Fruit fly (Drosophila melanogaster) whole organism, pupa: ENCODE results near the gene CG14207.
A peak's percentile ranks its signal among the peaks of the same experiment; 100 is the strongest.

Source experiments
- CG10348 ChIP-seq: fragments of 200-800 bp; sonication (Bioruptor generic); IDR thresholded peaks from 2 replicates; pipeline ENCODE4 v1.3.6; 2022; ENCODE audit warnings: missing biosample characterization, missing genetic modification characterization
- CG12605 ChIP-seq: fragments of 200-800 bp; sonication (Bioruptor generic); IDR thresholded peaks from 2 replicates; pipeline ENCODE4 v1.3.6; 2022; ENCODE audit warnings: missing biosample characterization, missing genetic modification characterization
- CG13204 ChIP-seq: fragments of 200-800 bp; sonication (Bioruptor generic); optimal IDR thresholded peaks from 2 replicates; lab custom pipeline; 2018; ENCODE audit warnings: missing biosample characterization, mild to moderate bottlenecking, missing genetic modification characterization, moderate library complexity
- CG14655 ChIP-seq: fragments of 200-800 bp; sonication (Bioruptor generic); optimal IDR thresholded peaks from 3 replicates; lab custom pipeline; 2017; ENCODE audit warnings: mild to moderate bottlenecking, missing biosample characterization, missing genetic modification reagents, missing genetic modification characterization
- CG15710 ChIP-seq: fragments of 200-800 bp; sonication (Bioruptor generic); optimal IDR thresholded peaks from 2 replicates; lab custom pipeline; 2018; ENCODE audit warnings: missing biosample characterization, mild to moderate bottlenecking, missing genetic modification characterization, moderate library complexity
- CG17806 ChIP-seq: fragments of 200-800 bp; sonication (Bioruptor generic); optimal IDR thresholded peaks from 2 replicates; lab custom pipeline; 2018; ENCODE audit warnings: missing biosample characterization, mild to moderate bottlenecking, missing genetic modification characterization, moderate library complexity
- CG32121 ChIP-seq: fragments of 200-800 bp; sonication (Bioruptor generic); IDR thresholded peaks from 2 replicates; pipeline ENCODE4 v1.3.6; 2022; ENCODE audit warnings: missing biosample characterization, missing genetic modification characterization
- CG34367 ChIP-seq: fragments of 200-800 bp; sonication (Bioruptor generic); optimal IDR thresholded peaks from 2 replicates; lab custom pipeline; 2018; ENCODE audit warnings: missing biosample characterization, mild to moderate bottlenecking, missing genetic modification characterization
- CG4496 ChIP-seq: fragments of 200-800 bp; sonication (Bioruptor generic); IDR thresholded peaks from 3 replicates; pipeline ENCODE4 v1.3.6; 2022; ENCODE audit warnings: missing biosample characterization, missing genetic modification characterization
- CG8159 ChIP-seq: fragments of 200-800 bp; sonication (Bioruptor generic); optimal IDR thresholded peaks from 3 replicates; lab custom pipeline; 2018; ENCODE audit warnings: missing biosample characterization, mild to moderate bottlenecking, missing genetic modification characterization, moderate library complexity
- CG8301 ChIP-seq: fragments of 200-800 bp; sonication (Bioruptor generic); optimal IDR thresholded peaks from 2 replicates; lab custom pipeline; 2018; ENCODE audit warnings: missing biosample characterization, mild to moderate bottlenecking, missing genetic modification characterization
- CG9948 ChIP-seq: fragments of 200-800 bp; sonication (Bioruptor generic); optimal IDR thresholded peaks from 2 replicates; lab custom pipeline; 2018; ENCODE audit warnings: missing biosample characterization, mild to moderate bottlenecking, missing genetic modification characterization, moderate library complexity
- D1 ChIP-seq: fragments of 200-800 bp; sonication (Bioruptor generic); optimal IDR thresholded peaks from 2 replicates; lab custom pipeline; 2018; ENCODE audit warnings: missing biosample characterization, mild to moderate bottlenecking, missing genetic modification characterization, moderate library complexity
- EcR ChIP-seq: fragments of 200-800 bp; sonication (Bioruptor generic); optimal IDR thresholded peaks from 3 replicates; lab custom pipeline; 2019; ENCODE audit warnings: missing biosample characterization, missing genetic modification characterization, mild to moderate bottlenecking, moderate library complexity, missing genetic modification reagents
- Ets98B ChIP-seq: fragments of 200-800 bp; sonication (Bioruptor generic); IDR thresholded peaks from 2 replicates; pipeline ENCODE4 v1.3.6; 2022; ENCODE audit warnings: missing biosample characterization, missing genetic modification characterization
- Pif1A ChIP-seq: fragments of 200-800 bp; sonication (Bioruptor generic); optimal IDR thresholded peaks from 3 replicates; lab custom pipeline; 2016; ENCODE audit warnings: missing biosample characterization, missing genetic modification characterization
- Pif1B ChIP-seq: fragments of 200-800 bp; sonication (Bioruptor generic); optimal IDR thresholded peaks from 3 replicates; lab custom pipeline; 2016; ENCODE audit warnings: missing biosample characterization, missing genetic modification characterization
- Snoo ChIP-seq: fragments of 200-800 bp; sonication (Bioruptor generic); optimal IDR thresholded peaks from 3 replicates; lab custom pipeline; 2017; ENCODE audit warnings: missing biosample characterization, mild to moderate bottlenecking, missing genetic modification characterization, inconsistent platforms
- fd96Ca ChIP-seq: fragments of 200-800 bp; sonication (Bioruptor generic); IDR thresholded peaks from 3 replicates; pipeline ENCODE4 v1.3.6; 2022; ENCODE audit warnings: missing biosample characterization, missing genetic modification characterization
- gl ChIP-seq: fragments of 200-800 bp; sonication (Bioruptor generic); optimal IDR thresholded peaks from 2 replicates; lab custom pipeline; 2018; ENCODE audit warnings: missing biosample characterization, mild to moderate bottlenecking, missing genetic modification characterization
- rn ChIP-seq: fragments of 200-800 bp; sonication (Bioruptor generic); IDR thresholded peaks from 2 replicates; pipeline ENCODE4 v1.3.6; 2022; ENCODE audit warnings: missing biosample characterization, missing genetic modification characterization

CG14207 gene

DNA sequence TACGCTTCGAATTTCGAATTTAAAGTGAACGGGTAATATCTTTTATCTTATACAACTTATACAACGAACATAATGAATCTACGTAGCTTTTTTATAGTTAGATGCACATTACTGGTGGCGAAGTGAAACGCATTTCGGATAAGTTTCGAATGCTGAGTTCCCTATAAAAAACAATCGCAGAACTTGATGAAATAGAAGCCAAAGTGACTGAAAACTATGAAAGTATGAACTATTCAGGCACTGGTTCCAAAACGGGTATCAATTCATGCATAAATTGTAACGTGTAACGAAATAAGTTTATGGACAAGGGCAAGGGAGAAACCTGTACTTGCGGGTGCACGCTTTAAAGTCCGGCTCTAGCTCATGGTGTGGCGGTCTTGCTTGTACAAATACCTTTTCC lies 9.1 kb upstream of the CG14207 start:
- TF ChIP-seq Snoo (no peak), gl (tag; lab: Kevin White, UChicago) (no peak), CG9948 (tag; lab: Kevin White, UChicago) (no peak), EcR (GFP tag; lab: Kevin White, UChicago) (no peak), CG4496 (no peak), Ets98B (GFP tag; lab: Robert Waterston, UW) (no peak), CG17806 (tag; lab: Kevin White, UChicago) (no peak), D1 (no peak), CG12605 (GFP tag; lab: Robert Waterston, UW) (no peak), CG13204 (GFP tag; lab: Kevin White, UChicago) (no peak), rn (no peak)
- TF ChIP-seq, all 21 proteins: peak for 0

DNA sequence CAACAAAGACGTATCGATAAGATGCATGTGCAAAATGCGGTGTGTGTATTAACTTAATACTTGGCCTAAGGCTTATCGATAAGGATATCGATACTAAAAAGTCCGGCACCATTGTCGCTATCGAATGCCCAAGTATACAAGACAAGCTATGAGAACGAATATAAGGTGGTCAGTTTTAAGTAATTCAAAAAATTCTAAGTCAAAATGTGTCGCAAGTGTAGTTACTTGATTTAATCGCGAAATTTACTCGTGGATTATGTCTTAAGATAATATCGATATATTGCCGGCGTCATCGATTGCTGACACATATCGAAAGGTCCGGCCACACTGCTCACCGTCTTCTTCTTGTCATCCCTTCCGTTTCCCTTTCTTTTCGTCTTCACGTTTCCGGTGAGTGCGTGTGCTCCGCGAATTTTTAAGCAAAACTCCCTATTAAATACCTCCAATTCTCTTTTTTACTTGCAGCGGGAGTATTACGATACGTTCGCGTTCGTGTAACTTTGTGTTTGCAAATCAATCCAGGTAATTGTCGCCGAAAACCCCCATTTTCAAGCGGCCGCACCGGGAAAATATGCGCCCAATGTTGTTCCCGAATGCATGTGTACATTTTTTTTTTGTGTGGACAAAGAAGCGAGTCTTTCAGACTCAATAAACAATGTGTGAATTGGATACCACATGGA lies 7.2 kb upstream of the CG14207 start, which contains the start of gene RpS10b:
Gene RpS10b (plus strand): TSS at position 348 of the 680 bp plus-strand sequence.
- TF ChIP-seq fd96Ca (GFP tag; lab: Robert Waterston, UW) = no peak
- no peak for TF ChIP-seq CG10348 (GFP tag; lab: Robert Waterston, UW)
- peak; percentile 28 for TF ChIP-seq CG17806 (tag; lab: Kevin White, UChicago)
- TF ChIP-seq Snoo = peak; percentile 93
- peak; percentile 85 for TF ChIP-seq Pif1A (GFP tag; lab: Kevin White, UChicago)
- peak; percentile 73 for TF ChIP-seq gl (tag; lab: Kevin White, UChicago)
- no peak for TF ChIP-seq rn
- TF ChIP-seq CG14655 (GFP tag; lab: Kevin White, UChicago) = peak; percentile 60
- peak; percentile 92 for TF ChIP-seq CG4496
- TF ChIP-seq CG15710 (tag; lab: Kevin White, UChicago) = peak; percentile 67
- no peak for TF ChIP-seq CG32121 (GFP tag; lab: Robert Waterston, UW)
- peak; percentile 78 for TF ChIP-seq CG34367
- TF ChIP-seq CG8301 (tag; lab: Kevin White, UChicago) = peak; percentile 47
- peak; percentile 63 for TF ChIP-seq CG8159
- TF ChIP-seq CG9948 (tag; lab: Kevin White, UChicago) = peak; percentile 3
- peak; percentile 78 for TF ChIP-seq Pif1B
- peak; percentile 41 for TF ChIP-seq Ets98B (GFP tag; lab: Robert Waterston, UW)
- TF ChIP-seq CG13204 (GFP tag; lab: Kevin White, UChicago) = peak; percentile 73
- TF ChIP-seq CG12605 (GFP tag; lab: Robert Waterston, UW) = peak; percentile 79

DNA sequence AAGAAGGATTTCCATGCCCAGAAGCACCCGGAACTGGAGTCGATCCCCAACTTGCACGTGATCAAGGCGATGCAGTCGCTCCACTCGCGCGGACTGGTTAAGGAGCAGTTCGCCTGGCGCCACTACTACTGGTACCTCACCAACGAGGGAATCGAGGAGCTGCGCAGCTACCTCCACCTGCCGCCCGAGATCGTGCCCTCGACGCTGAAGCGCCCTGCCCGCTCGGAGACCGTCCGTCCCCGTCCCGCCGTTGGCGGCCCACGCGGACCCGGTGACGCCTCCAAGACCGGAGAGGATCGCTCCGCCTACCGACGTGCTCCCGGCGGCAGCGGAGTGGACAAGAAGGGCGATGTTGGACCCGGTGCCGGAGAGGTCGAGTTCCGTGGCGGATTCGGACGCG lies 6.5 kb upstream of the CG14207 start:
- TF ChIP-seq CG12605 (GFP tag; lab: Robert Waterston, UW) (no peak), gl (tag; lab: Kevin White, UChicago) (no peak), Ets98B (GFP tag; lab: Robert Waterston, UW) (no peak), Pif1B (no peak), CG9948 (tag; lab: Kevin White, UChicago) (no peak), Pif1A (GFP tag; lab: Kevin White, UChicago) (no peak), rn (no peak), CG17806 (tag; lab: Kevin White, UChicago) (no peak), D1 (no peak), EcR (GFP tag; lab: Kevin White, UChicago) (no peak), CG15710 (tag; lab: Kevin White, UChicago) (no peak), CG10348 (GFP tag; lab: Robert Waterston, UW) (no peak), CG34367 (no peak), CG32121 (GFP tag; lab: Robert Waterston, UW) (no peak), fd96Ca (GFP tag; lab: Robert Waterston, UW) (no peak), CG14655 (GFP tag; lab: Kevin White, UChicago) (no peak), CG13204 (GFP tag; lab: Kevin White, UChicago) (no peak), CG4496 (no peak), Snoo (no peak)

DNA sequence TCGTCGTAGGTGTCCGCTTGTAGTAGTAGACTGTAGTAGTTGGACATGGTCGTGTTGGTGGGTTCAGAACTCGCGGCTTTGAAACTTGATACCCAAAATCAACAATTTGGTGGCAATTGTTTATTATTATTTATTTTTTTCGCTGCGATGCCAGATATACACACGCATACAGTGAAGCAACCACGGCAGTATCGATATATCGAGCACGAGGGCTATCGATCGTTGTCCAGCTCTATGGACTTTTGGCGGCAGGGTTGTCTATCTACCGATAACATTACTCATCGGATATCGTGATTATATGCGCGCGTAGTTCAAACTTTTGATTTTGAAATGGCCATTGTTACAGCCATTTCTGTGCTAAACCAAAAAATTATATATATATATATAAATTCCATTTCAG lies 3.4 kb upstream of the CG14207 start, which contains the start of gene CG14220:
Gene CG14220 (minus strand): TSS at position 208 of the 400 bp plus-strand sequence.
- TF ChIP-seq CG32121 (GFP tag; lab: Robert Waterston, UW) = no peak
- no peak for TF ChIP-seq fd96Ca (GFP tag; lab: Robert Waterston, UW)
- TF ChIP-seq rn = no peak

DNA sequence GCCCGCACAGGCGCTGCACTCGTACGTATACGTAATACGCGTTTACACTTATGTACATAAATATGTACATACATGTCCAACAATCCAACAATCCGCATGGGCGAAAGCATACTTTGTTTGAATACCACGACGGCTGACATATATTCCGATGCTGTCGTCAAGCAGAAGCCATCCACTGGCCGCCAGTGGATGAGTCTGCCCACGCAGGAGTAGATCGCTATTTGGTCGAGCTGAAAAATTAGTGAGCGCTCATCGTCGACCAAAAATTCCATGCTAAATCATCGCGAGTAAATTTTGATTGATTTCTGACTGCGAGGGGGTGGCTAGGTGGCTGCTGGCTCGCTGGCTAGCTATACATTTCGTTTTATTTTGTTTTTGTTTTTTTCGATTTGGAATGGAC lies 2.5 kb upstream of the CG14207 start:
- TF ChIP-seq CG34367 (no peak), CG15710 (tag; lab: Kevin White, UChicago) (no peak), D1 (no peak), CG17806 (tag; lab: Kevin White, UChicago) (no peak), CG12605 (GFP tag; lab: Robert Waterston, UW) (no peak)
- TF ChIP-seq, all 21 proteins: peak for 0

DNA sequence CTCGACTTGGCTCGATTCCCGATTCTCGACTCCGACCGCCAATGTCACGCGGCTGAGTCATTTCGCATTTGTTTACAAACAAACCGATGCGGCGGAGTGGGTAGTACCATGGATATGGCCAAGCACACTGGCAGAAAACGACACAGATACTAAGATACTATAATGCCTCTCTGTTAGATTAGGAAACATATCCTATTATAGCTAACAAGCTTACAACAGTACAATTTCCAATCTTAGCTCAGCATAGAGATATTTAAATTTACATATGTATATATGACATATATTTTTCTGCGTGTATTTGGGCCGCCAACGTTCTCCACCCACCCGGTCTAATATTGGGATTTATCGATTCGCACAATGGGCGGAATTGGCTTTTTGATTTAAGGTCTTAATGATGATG lies 1.0 kb upstream of the CG14207 start:
- TF ChIP-seq gl (tag; lab: Kevin White, UChicago) (peak; percentile 23), D1 (no peak), CG34367 (peak; percentile 55), CG9948 (tag; lab: Kevin White, UChicago) (peak; percentile 73), CG15710 (tag; lab: Kevin White, UChicago) (peak; percentile 58), Pif1B (peak; percentile 73), CG13204 (GFP tag; lab: Kevin White, UChicago) (peak; percentile 15), EcR (GFP tag; lab: Kevin White, UChicago) (no peak), fd96Ca (GFP tag; lab: Robert Waterston, UW) (peak; percentile 82), CG8159 (peak; percentile 72), CG32121 (GFP tag; lab: Robert Waterston, UW) (peak; percentile 82), Pif1A (GFP tag; lab: Kevin White, UChicago) (peak; percentile 72), CG17806 (tag; lab: Kevin White, UChicago) (peak; percentile 77), Snoo (peak; percentile 72), rn (peak; percentile 59), CG4496 (peak; percentile 92), CG8301 (tag; lab: Kevin White, UChicago) (peak; percentile 83), Ets98B (GFP tag; lab: Robert Waterston, UW) (peak; percentile 89), CG10348 (GFP tag; lab: Robert Waterston, UW) (peak; percentile 26; the same call in 1 of the 2 replicates), CG12605 (GFP tag; lab: Robert Waterston, UW) (peak; percentile 72), CG14655 (GFP tag; lab: Kevin White, UChicago) (peak; percentile 87)
- TF ChIP-seq, all 21 proteins: peak for 19
